Fruit fly (Drosophila melanogaster) whole organism, pupa: ENCODE measurements around the gene HHEX.

Source experiments
- CG10348 ChIP-seq: fragments of 200-800 bp; sonication (Bioruptor generic); IDR thresholded peaks from 2 replicates; pipeline ENCODE4 v1.3.6; 2022; ENCODE audit warnings: missing biosample characterization, missing genetic modification characterization
- CG12605 ChIP-seq: fragments of 200-800 bp; sonication (Bioruptor generic); IDR thresholded peaks from 2 replicates; pipeline ENCODE4 v1.3.6; 2022; ENCODE audit warnings: missing biosample characterization, missing genetic modification characterization
- CG13204 ChIP-seq: fragments of 200-800 bp; sonication (Bioruptor generic); optimal IDR thresholded peaks from 2 replicates; lab custom pipeline; 2018; ENCODE audit warnings: missing biosample characterization, mild to moderate bottlenecking, missing genetic modification characterization, moderate library complexity
- CG14655 ChIP-seq: fragments of 200-800 bp; sonication (Bioruptor generic); optimal IDR thresholded peaks from 3 replicates; lab custom pipeline; 2017; ENCODE audit warnings: mild to moderate bottlenecking, missing biosample characterization, missing genetic modification reagents, missing genetic modification characterization
- CG15710 ChIP-seq: fragments of 200-800 bp; sonication (Bioruptor generic); optimal IDR thresholded peaks from 2 replicates; lab custom pipeline; 2018; ENCODE audit warnings: missing biosample characterization, mild to moderate bottlenecking, missing genetic modification characterization, moderate library complexity
- CG17806 ChIP-seq: fragments of 200-800 bp; sonication (Bioruptor generic); optimal IDR thresholded peaks from 2 replicates; lab custom pipeline; 2018; ENCODE audit warnings: missing biosample characterization, mild to moderate bottlenecking, missing genetic modification characterization, moderate library complexity
- CG34367 ChIP-seq: fragments of 200-800 bp; sonication (Bioruptor generic); optimal IDR thresholded peaks from 2 replicates; lab custom pipeline; 2018; ENCODE audit warnings: missing biosample characterization, mild to moderate bottlenecking, missing genetic modification characterization
- CG4496 ChIP-seq: fragments of 200-800 bp; sonication (Bioruptor generic); IDR thresholded peaks from 3 replicates; pipeline ENCODE4 v1.3.6; 2022; ENCODE audit warnings: missing biosample characterization, missing genetic modification characterization
- CG8159 ChIP-seq: fragments of 200-800 bp; sonication (Bioruptor generic); optimal IDR thresholded peaks from 3 replicates; lab custom pipeline; 2018; ENCODE audit warnings: missing biosample characterization, mild to moderate bottlenecking, missing genetic modification characterization, moderate library complexity
- CG8301 ChIP-seq: fragments of 200-800 bp; sonication (Bioruptor generic); optimal IDR thresholded peaks from 2 replicates; lab custom pipeline; 2018; ENCODE audit warnings: missing biosample characterization, mild to moderate bottlenecking, missing genetic modification characterization
- CG9948 ChIP-seq: fragments of 200-800 bp; sonication (Bioruptor generic); optimal IDR thresholded peaks from 2 replicates; lab custom pipeline; 2018; ENCODE audit warnings: missing biosample characterization, mild to moderate bottlenecking, missing genetic modification characterization, moderate library complexity
- D1 ChIP-seq: fragments of 200-800 bp; sonication (Bioruptor generic); optimal IDR thresholded peaks from 2 replicates; lab custom pipeline; 2018; ENCODE audit warnings: missing biosample characterization, mild to moderate bottlenecking, missing genetic modification characterization, moderate library complexity
- Ets98B ChIP-seq: fragments of 200-800 bp; sonication (Bioruptor generic); IDR thresholded peaks from 2 replicates; pipeline ENCODE4 v1.3.6; 2022; ENCODE audit warnings: missing biosample characterization, missing genetic modification characterization
- Pif1A ChIP-seq: fragments of 200-800 bp; sonication (Bioruptor generic); optimal IDR thresholded peaks from 3 replicates; lab custom pipeline; 2016; ENCODE audit warnings: missing biosample characterization, missing genetic modification characterization
- Pif1B ChIP-seq: fragments of 200-800 bp; sonication (Bioruptor generic); optimal IDR thresholded peaks from 3 replicates; lab custom pipeline; 2016; ENCODE audit warnings: missing biosample characterization, missing genetic modification characterization
- Snoo ChIP-seq: fragments of 200-800 bp; sonication (Bioruptor generic); optimal IDR thresholded peaks from 3 replicates; lab custom pipeline; 2017; ENCODE audit warnings: missing biosample characterization, mild to moderate bottlenecking, missing genetic modification characterization, inconsistent platforms
- fd96Ca ChIP-seq: fragments of 200-800 bp; sonication (Bioruptor generic); IDR thresholded peaks from 3 replicates; pipeline ENCODE4 v1.3.6; 2022; ENCODE audit warnings: missing biosample characterization, missing genetic modification characterization

Gene HHEX

DNA sequence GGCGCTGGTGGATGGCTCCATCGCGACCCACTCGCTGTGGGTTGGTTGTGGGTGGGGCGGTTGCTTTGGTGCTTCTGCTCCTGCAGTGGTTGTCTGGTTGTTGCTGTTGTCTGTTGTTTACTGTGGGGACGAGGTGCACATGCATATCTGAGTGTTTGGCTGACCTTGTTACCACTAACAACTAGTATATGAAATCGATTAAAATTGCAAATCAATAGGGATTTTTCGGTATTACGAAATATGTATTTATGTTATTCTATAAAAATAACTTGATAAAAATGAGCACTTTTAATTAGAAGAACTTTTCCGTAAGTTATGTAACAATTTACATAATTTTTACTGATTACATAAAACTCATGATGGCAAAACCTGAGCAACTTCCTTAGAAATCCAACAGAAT is 38.3 kb downstream of the HHEX start, which contains the start of gene Dhc93AB:
Gene Dhc93AB (minus strand): TSS at position 101 of the 400 bp plus-strand sequence.
- TF ChIP-seq Pif1B (GFP tag; lab: Kevin White, UChicago) (no peak), CG34367 (no peak), CG9948 (tag; lab: Kevin White, UChicago) (no peak), CG4496 (GFP tag; lab: Robert Waterston, UW) (no peak), CG17806 (tag; lab: Kevin White, UChicago) (no peak), CG10348 (no peak), CG13204 (GFP tag; lab: Kevin White, UChicago) (no peak), fd96Ca (GFP tag; lab: Robert Waterston, UW) (no peak), CG12605 (GFP tag; lab: Robert Waterston, UW) (no peak), Ets98B (GFP tag; lab: Robert Waterston, UW) (no peak), Snoo (tag; lab: Kevin White, UChicago) (no peak), CG8159 (no peak), D1 (tag; lab: Kevin White, UChicago) (no peak), CG15710 (tag; lab: Kevin White, UChicago) (no peak), CG14655 (GFP tag; lab: Kevin White, UChicago) (no peak), CG8301 (no peak), Pif1A (GFP tag; lab: Kevin White, UChicago) (no peak)
